Fruit fly (Drosophila melanogaster): Measurements from ENCODE around the gene DPCoAC.

DPCoAC gene

DNA sequence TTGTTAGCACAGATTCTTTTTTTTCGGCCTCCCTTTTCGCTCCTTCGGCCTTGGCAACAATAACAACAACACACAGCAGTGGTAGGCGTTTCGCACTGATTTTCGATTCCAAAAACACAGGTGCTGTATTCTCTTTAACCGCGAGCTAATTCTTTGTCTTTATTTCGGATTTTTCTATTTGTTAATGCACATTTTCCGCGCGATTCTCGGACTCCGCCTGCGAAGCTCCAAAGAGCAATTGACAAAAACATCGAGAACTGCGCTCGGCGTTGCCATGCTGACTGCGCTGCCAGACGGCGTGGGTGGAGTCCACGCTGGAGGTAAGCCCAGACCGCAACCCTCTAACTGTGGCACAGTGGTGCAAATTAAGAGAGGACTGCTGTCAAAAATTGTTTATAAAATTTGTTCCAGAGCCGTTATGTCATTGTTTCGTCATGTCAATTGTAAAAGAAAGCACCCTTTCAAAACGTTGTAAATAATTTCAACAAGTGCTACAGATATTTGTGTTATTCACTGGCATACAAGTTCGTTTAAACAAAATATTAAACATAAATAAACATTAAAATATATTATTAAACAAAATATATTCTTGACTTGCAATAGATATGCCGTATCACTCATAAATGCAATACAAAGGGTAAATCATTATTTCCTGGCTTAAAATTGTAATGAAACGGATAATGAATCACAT, at the start of gene DPCoAC, which contains the start of gene CG5180:
Gene DPCoAC, minus strand, starts transcription at position 253 of the 691 bp plus-strand sequence.
Gene CG5180, plus strand, starts transcription at position 516 of the 691 bp plus-strand sequence.
- TF ChIP-seq ttk (optimal IDR thresholded peaks at IDR 0.05) (no peak), insv (optimal IDR thresholded peaks at IDR 0.05) (no peak), psq (optimal IDR thresholded peaks at IDR 0.05) (no peak), Myc (optimal IDR thresholded peaks at IDR 0.05) (no peak), Sin3A (optimal IDR thresholded peaks at IDR 0.05) (no peak), h (optimal IDR thresholded peaks at IDR 0.05) (no peak)

DNA sequence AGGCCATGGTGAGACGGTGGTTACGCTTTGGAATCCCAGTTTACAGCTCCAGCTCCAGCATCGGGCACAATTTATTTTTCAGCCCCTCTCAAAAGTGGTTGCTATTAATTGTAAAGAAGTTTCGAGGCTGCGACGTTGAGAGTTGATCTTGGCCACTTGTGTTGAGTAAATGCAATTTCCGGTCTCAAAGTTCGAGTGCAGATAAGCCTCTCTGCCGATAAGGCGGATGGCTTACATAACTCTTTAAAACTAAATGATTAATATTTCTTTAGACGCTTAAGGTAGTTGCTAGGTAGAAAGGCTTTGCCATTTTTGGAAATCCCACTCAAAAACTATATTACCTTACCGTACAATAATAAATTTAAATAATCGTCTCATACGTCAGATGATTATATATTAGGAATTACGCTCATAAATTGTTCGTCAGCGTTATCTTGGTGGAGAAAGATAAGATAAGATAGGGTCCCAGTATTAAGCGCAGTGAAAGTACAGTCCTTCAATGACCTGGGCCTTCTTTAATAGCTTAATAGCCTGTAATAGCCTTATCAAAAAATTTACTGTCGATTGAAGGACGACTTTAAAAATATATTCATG, 48.2 kb upstream of the DPCoAC start:
- TF ChIP-seq ttk (optimal IDR thresholded peaks at IDR 0.05) (no peak), Sin3A (optimal IDR thresholded peaks at IDR 0.05) (no peak)

DNA sequence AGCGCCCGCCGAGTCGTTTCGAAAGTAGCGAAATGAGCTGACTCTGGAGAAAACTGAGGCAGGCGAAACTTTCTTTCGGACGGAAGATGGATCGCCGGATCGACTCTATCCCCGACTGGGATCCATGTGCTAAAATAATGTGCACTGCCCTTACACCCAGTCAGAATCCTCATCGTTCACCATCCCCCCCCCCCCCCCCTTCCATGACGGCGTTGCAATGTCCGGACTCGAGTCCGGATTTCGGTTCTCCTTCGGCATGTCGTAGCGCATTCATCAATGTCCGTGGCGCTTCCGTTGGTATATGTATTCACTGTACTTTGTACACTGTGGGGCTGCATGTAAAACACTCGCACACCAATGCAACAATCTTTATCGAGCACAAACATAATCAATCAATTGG, 47.6 kb upstream of the DPCoAC start:
- TF ChIP-seq Sin3A (optimal IDR thresholded peaks at IDR 0.05) (no peak), insv (optimal IDR thresholded peaks at IDR 0.05) (no peak), psq (optimal IDR thresholded peaks at IDR 0.05) (no peak), h (optimal IDR thresholded peaks at IDR 0.05) (no peak), ttk (optimal IDR thresholded peaks at IDR 0.05) (no peak), Myc (optimal IDR thresholded peaks at IDR 0.05) (no peak)

DNA sequence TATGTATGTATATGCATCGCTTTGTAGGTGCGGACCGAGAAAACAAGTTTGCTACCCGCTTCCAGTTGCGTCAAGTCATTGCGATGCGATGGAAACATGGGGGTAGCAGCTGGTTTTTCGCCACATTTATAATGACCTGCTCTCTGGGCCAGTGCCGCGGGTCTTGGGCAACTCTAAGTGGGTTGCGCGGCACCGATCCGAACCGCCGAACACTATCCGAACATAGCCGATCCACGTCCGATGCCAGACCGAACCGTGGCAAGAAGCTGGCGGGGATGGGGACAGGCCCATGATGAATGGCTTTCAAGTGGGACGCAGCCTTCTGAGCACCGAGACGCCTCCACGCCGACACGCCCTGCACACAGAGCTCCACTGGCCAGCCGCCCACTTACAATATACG, 46.6 kb upstream of the DPCoAC start:
- TF ChIP-seq psq (optimal IDR thresholded peaks at IDR 0.05) (no peak), Sin3A (optimal IDR thresholded peaks at IDR 0.05) (no peak), ttk (optimal IDR thresholded peaks at IDR 0.05) (no peak), h (optimal IDR thresholded peaks at IDR 0.05) (no peak), Myc (optimal IDR thresholded peaks at IDR 0.05) (no peak), insv (optimal IDR thresholded peaks at IDR 0.05) (no peak)

DNA sequence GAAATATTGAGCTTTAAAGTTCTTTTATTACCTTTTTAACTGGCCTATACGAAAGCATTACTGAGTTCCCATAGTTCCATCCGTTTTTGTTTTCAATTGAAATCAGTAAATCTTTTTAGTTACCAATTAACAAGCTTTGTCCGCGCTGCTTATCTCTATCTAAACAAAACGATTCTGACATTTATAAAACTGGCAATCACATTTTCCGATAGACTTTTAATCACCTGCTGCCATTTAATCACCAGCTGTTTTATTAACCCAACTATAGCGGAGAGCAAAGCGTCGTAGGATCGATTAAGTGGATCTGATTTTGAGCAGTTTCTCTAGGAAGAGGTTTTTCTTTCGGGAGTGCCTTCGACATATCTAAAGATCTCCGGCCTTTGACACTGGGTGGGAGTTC, 45.1 kb upstream of the DPCoAC start:
- no peak for TF ChIP-seq ttk (optimal IDR thresholded peaks at IDR 0.05)

DNA sequence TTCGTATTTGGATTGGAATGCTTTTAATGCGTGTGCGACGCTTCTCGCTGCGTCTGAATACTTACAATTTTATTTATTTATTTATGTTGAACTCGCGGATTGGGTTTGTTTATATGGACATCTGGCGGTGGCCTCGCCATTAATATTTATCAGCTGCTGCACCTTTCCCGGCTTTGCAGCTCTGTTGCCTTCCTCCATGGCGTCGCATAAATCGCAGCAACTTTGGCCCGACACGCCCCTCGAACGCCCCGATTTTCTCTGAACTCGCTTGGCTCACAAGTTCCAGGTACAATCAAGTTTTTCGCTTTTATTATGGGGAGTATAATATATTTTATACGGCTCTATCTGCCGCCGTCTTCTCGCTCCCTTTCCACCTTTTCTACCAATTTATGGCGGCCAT, 42.6 kb upstream of the DPCoAC start:
- no peak for TF ChIP-seq psq (optimal IDR thresholded peaks at IDR 0.05)

DNA sequence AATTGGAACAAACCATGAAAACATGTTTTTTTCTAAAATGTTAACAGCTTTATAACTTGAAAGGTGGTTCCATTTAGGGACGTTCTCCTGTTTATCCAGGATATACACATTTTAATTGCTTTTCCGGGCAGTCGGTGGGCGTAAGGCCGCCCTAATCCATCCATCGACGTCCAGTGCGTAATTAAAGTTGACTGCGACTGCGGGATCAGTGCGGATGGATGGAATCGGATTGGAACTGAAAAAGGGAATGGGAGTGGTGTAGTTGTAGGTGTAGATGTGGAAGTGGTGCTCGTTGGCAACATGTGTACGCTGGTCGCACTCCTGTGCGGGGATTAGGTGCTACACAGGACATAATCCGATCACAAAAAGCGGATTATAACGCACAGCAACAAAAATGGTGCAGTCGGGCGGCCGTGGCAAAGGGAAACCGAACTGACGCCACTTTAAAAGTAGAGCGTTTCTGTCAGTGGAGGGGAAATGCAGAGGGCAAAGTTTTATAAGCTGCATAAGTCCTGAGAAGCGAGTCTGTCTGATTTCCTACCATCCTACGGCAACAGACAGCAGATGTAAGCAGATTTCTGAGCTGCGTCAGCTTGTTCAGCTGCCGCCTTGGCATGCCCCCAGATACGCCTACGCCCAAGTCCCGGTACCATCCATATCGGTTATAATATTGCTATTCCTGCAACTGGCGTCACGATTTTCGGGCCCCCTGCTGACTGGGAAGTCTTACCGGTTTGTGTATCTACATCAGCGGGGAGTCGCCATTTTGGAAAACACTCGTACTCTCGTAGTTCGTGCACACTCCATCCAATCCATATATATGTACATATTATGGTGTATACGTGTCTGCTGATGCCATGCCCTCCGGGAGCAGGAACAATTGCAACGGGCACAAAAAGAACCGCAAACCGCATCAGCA, 40.2 kb upstream of the DPCoAC start:
- TF ChIP-seq Myc (optimal IDR thresholded peaks at IDR 0.05) (no peak), insv (optimal IDR thresholded peaks at IDR 0.05) (no peak), psq (optimal IDR thresholded peaks at IDR 0.05) (no peak), h (optimal IDR thresholded peaks at IDR 0.05) (no peak)

DNA sequence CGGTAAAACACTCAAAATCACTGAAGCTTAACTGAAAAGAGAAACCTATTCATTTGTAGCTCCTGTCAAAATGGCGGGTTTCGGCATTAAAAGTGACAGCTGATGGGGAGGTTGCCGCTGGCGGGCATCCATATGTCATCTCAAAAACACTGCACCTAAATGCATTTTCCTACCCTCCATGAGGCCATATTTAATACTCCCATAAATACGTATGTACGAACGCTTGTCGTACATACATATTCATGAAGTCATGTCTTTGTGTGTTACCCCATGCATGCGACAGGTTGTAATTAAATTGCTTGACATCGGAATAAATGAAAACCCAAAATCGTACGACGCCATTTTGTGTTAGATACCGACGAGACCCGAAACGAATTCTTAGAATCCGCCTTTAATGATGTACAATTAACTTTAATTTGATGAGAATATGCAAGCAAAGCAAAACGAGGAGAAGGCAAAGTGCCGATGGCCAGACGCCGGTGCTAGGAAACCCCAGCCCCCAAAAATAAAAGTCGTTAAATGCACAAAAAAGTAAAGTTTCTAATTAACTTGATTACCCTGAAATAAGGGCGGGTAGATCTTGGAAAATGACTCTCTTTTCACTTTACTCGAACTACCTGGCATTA, 39.0 kb upstream of the DPCoAC start:
- TF ChIP-seq h (optimal IDR thresholded peaks at IDR 0.05) = no peak
- TF ChIP-seq Sin3A (optimal IDR thresholded peaks at IDR 0.05) = no peak
- TF ChIP-seq ttk (optimal IDR thresholded peaks at IDR 0.05) = no peak
- no peak for TF ChIP-seq Myc (optimal IDR thresholded peaks at IDR 0.05)
- no peak for TF ChIP-seq insv (optimal IDR thresholded peaks at IDR 0.05)
- TF ChIP-seq psq (optimal IDR thresholded peaks at IDR 0.05) = no peak

DNA sequence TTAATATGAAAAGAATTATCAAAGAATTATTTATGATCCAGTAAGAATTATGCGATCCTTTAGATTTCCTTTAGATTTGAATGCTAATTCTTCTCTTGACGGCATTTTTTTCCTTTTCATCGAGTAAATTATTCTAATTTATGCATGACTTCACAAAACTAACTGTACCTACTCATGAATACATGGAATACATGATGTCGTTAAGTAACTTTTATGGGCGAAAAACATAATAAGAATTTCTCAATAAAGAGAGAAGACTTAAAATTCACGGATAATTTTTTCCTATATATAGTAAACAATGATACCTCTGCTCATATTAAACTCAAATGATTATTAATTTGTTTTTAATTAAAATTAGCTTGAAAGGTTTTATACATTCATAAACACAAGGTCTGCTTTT, 38.4 kb upstream of the DPCoAC start:
- TF ChIP-seq Sin3A (optimal IDR thresholded peaks at IDR 0.05) (no peak), ttk (optimal IDR thresholded peaks at IDR 0.05) (no peak), h (optimal IDR thresholded peaks at IDR 0.05) (no peak)

DNA sequence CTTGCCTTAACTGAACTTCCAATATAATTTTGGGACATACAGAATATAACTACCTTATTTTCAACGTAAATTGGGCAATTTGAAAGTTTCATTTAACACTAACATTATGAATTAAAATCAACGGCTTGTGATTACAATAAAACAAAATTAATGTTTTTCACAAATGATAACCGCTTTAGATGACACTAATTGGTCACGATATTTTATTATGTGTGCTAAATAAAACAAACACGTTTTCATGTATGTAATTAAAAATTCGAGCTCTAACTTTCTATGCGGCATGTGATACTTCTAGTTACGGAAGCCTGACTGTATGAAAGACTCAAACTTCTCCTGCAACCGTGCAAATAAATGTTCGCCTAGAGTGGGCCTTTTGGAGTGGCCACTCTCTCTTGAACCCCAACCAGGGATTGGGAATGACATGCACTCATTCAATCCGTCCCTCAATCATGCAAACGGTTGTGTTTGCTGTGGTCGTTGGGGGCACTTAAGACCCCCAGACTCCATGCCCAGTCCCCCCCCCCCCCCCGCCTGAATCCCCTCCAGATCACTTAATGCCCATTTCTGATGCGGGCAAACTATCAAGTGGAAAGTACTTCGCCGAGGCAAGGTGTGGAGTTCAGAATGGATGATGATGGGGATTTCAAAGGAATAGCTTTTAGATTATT, 37.8 kb upstream of the DPCoAC start:
- no peak for TF ChIP-seq ttk (optimal IDR thresholded peaks at IDR 0.05)
- TF ChIP-seq Sin3A (optimal IDR thresholded peaks at IDR 0.05) = no peak
- TF ChIP-seq psq (optimal IDR thresholded peaks at IDR 0.05) = no peak
- no peak for TF ChIP-seq h (optimal IDR thresholded peaks at IDR 0.05)
- no peak for TF ChIP-seq Myc (optimal IDR thresholded peaks at IDR 0.05)
- no peak for TF ChIP-seq insv (optimal IDR thresholded peaks at IDR 0.05)

DNA sequence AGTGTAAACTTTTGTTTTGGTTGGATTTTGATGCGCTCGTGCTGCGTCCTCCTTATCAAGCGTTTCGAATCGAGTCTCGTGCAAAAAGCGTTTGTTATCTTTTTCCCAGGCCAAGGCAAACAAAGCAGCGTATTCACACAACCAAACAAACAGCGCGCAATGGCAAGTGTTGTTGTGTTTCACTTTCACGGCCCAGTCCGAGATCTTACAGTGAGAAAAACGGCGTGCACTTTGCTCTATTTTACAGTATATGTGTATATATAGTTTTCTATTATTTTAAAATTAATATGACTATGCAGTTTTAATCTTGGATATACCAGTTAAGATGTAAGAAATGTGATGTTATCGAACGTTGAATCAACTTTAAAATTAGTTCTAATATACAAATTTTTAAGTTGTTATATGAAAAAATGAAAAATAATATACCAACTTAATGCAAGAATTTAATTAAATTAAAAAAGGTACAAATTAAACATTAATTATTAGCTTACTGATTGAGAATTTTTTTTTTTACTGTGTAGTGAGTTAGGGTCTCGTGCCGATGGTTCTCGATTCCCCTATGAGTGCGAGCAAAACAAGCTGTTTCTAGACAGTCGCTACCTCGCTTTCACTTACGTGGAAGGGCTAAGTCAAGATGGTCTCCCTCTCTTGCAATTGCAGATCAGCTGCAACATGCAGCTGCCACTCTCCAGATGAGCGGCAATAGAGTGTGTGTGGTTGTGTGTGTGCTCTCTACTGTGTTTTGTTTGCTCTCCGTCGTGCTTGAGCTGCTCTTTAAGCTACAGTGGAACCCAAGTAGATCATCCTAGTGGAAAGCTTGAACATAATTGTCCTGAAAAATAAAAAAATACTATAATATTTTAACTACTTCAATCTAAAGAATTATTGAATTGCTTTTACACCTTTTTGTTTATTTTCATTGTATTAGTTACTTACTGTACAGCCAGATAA, 37.0 kb upstream of the DPCoAC start:
- no peak for TF ChIP-seq Myc (optimal IDR thresholded peaks at IDR 0.05)
- TF ChIP-seq insv (optimal IDR thresholded peaks at IDR 0.05) = no peak
- no peak for TF ChIP-seq psq (optimal IDR thresholded peaks at IDR 0.05)
